Worm (Caenorhabditis elegans): ENCODE results near the gene R11D1.3.

- TF ChIP-seq ref-1 (GFP tag; conservative IDR thresholded peaks at IDR 0.05) (no peak), cog-1 (tag; optimal IDR thresholded peaks at IDR 0.05) (no peak), flt-1 (GFP tag; IDR thresholded peaks at IDR 0.05) (no peak), ztf-29 (GFP tag; IDR thresholded peaks at IDR 0.05) (no peak)
Observed at ce11 chrV:12670607-12671006, 41.3 kb downstream of the R11D1.3 start, which contains the start of gene srx-116.

Data from whole organism, midembryonic.